Worm (Caenorhabditis elegans) whole organism, L1 larva: ENCODE results near the gene abcf-2.
A peak's percentile ranks its signal among the peaks of the same experiment; 100 is the strongest.
"Not testable (repeated sequence)": the region's sequence is repeated elsewhere in the genome, so short reads cannot be mapped to it uniquely, and the experiment has no call there.

Experiments used
- C16A3.4 ChIP-seq: fragments of 150-350 bp; optimal IDR thresholded peaks from 2 replicates; lab custom pipeline; 2014; ENCODE audit warnings: missing biosample characterization, missing genetic modification characterization
- C34B4.2 ChIP-seq: sonication (generic microtip); optimal IDR thresholded peaks from 2 replicates; lab custom pipeline; 2017; ENCODE audit warnings: mild to moderate bottlenecking, missing genetic modification characterization, missing compliant biosample characterization
- Y116A8C.19 ChIP-seq: sonication (generic microtip); optimal IDR thresholded peaks from 2 replicates; lab custom pipeline; 2016; ENCODE audit warnings: missing compliant biosample characterization, missing genetic modification characterization, borderline replicate concordance
- ceh-8 ChIP-seq: fragments of 200-800 bp; sonication (Bioruptor generic); optimal IDR thresholded peaks from 2 replicates; lab custom pipeline; 2018; ENCODE audit warnings: mild to moderate bottlenecking, missing genetic modification characterization, moderate library complexity, missing compliant biosample characterization
- ceh-90 ChIP-seq: sonication (generic microtip); optimal IDR thresholded peaks from 2 replicates; lab custom pipeline; 2016; ENCODE audit warnings: missing genetic modification characterization, missing compliant biosample characterization
- ces-1 ChIP-seq: fragments of 150-350 bp; optimal IDR thresholded peaks from 2 replicates; lab custom pipeline; 2014; ENCODE audit warnings: missing biosample characterization, missing genetic modification reagents, missing genetic modification characterization
- dpl-1 ChIP-seq, 3 experiments: fragments of 150-350 bp in 2 of 3; sonication (generic microtip) in 1 of 3; optimal IDR thresholded peaks; 2 replicates each; lab custom pipeline; 2014 to 2017; ENCODE audit warnings: missing biosample characterization in 3 of 3, missing genetic modification characterization in 3 of 3, missing genetic modification reagents in 3 of 3
- efl-1 ChIP-seq, 4 experiments: fragments of 150-350 bp; optimal IDR thresholded peaks in 3 of 4; peaks in 1 of 4; 1 replicate in 1 of 4; 2 replicates in 3 of 4; lab custom pipeline; 2014; ENCODE audit warnings: missing biosample characterization in 2 of 4, missing genetic modification characterization in 2 of 4, missing genetic modification reagents in 2 of 4
- efl-3 ChIP-seq: fragments of 200-800 bp; sonication (Bioruptor generic); optimal IDR thresholded peaks from 2 replicates; lab custom pipeline; 2018; ENCODE audit warnings: mild to moderate bottlenecking, missing genetic modification characterization, missing compliant biosample characterization
- egl-27 ChIP-seq, 2 experiments: fragments of 150-350 bp in 1 of 2; sonication (generic microtip); optimal IDR thresholded peaks; 3 replicates each; lab custom pipeline; 2017 to 2018; ENCODE audit warnings: missing biosample characterization in 2 of 2, missing genetic modification characterization in 2 of 2, missing genetic modification reagents in 2 of 2
- elt-3 ChIP-seq, 6 experiments: fragments of 150-350 bp in 1 of 6; sonication (generic microtip); optimal IDR thresholded peaks; 2 replicates each; lab custom pipeline; 2017 to 2018; ENCODE audit warnings: missing biosample characterization in 6 of 6, missing genetic modification characterization in 6 of 6, inconsistent platforms in 1 of 6
- ets-5 ChIP-seq: fragments of 200-800 bp; sonication (Bioruptor generic); IDR thresholded peaks from 2 replicates; pipeline ENCODE4 v1.3.6; 2022; ENCODE audit warnings: missing genetic modification characterization, missing compliant biosample characterization
- fkh-10 ChIP-seq: sonication (generic microtip); optimal IDR thresholded peaks from 2 replicates; lab custom pipeline; 2017; ENCODE audit warnings: missing biosample characterization, missing genetic modification reagents, missing genetic modification characterization
- fkh-4 ChIP-seq: sonication (generic microtip); optimal IDR thresholded peaks from 2 replicates; lab custom pipeline; 2016; ENCODE audit warnings: missing compliant biosample characterization, missing genetic modification characterization, borderline replicate concordance
- fkh-8 ChIP-seq: sonication (generic microtip); optimal IDR thresholded peaks from 2 replicates; lab custom pipeline; 2016; ENCODE audit warnings: mild to moderate bottlenecking, missing genetic modification characterization, missing compliant biosample characterization
- fos-1 ChIP-seq: fragments of 150-350 bp; optimal IDR thresholded peaks from 2 replicates; lab custom pipeline; 2014; ENCODE audit warnings: missing biosample characterization, missing genetic modification characterization
- hlh-17 ChIP-seq: fragments of 200-800 bp; sonication (Bioruptor generic); optimal IDR thresholded peaks from 2 replicates; lab custom pipeline; 2018; ENCODE audit warnings: missing genetic modification characterization, mild to moderate bottlenecking, missing compliant biosample characterization, moderate library complexity, borderline replicate concordance
- isw-1 ChIP-seq: fragments of 200-800 bp; sonication (Bioruptor generic); IDR thresholded peaks from 2 replicates; pipeline ENCODE4 v1.3.6; 2022; ENCODE audit warnings: missing genetic modification characterization, missing compliant biosample characterization
- lin-13 ChIP-seq: fragments of 150-350 bp; optimal IDR thresholded peaks from 2 replicates; lab custom pipeline; 2014; ENCODE audit warnings: missing biosample characterization, missing genetic modification reagents, missing genetic modification characterization
- lin-14 ChIP-seq: fragments of 200-800 bp; sonication (Bioruptor generic); optimal IDR thresholded peaks from 2 replicates; lab custom pipeline; 2018; ENCODE audit warnings: mild to moderate bottlenecking, missing genetic modification characterization, moderate library complexity, missing compliant biosample characterization
- lin-15B ChIP-seq: fragments of 150-350 bp; sonication (generic microtip); optimal IDR thresholded peaks from 3 replicates; lab custom pipeline; 2014; ENCODE audit warnings: missing biosample characterization, missing genetic modification characterization
- lin-35 ChIP-seq, 2 experiments: fragments of 150-350 bp; optimal IDR thresholded peaks; 2 replicates each; lab custom pipeline; 2014; ENCODE audit warnings: missing biosample characterization in 2 of 2, missing genetic modification characterization in 2 of 2, missing genetic modification reagents in 2 of 2
- lin-39 ChIP-seq: fragments of 150-350 bp; optimal IDR thresholded peaks from 2 replicates; lab custom pipeline; 2014; ENCODE audit warnings: missing biosample characterization, missing genetic modification reagents, missing genetic modification characterization
- lsy-2 ChIP-seq, 2 experiments: fragments of 150-350 bp; optimal IDR thresholded peaks; 2 replicates each; lab custom pipeline; 2014; ENCODE audit warnings: missing biosample characterization in 2 of 2, missing genetic modification characterization in 2 of 2
- mdl-1 ChIP-seq, 2 experiments: fragments of 150-350 bp; optimal IDR thresholded peaks; 2 replicates each; lab custom pipeline; 2014 to 2017; ENCODE audit warnings: missing biosample characterization in 2 of 2, missing genetic modification characterization in 2 of 2, inconsistent platforms in 1 of 2
- mef-2 ChIP-seq: fragments of 150-350 bp; optimal IDR thresholded peaks from 2 replicates; lab custom pipeline; 2014; ENCODE audit warnings: missing biosample characterization, missing genetic modification characterization
- nhr-77 ChIP-seq: fragments of 150-350 bp; optimal IDR thresholded peaks from 2 replicates; lab custom pipeline; 2014; ENCODE audit warnings: missing biosample characterization, missing genetic modification characterization
- rnt-1 ChIP-seq: sonication (generic microtip); optimal IDR thresholded peaks from 2 replicates; lab custom pipeline; 2016; ENCODE audit warnings: mild to moderate bottlenecking, missing genetic modification characterization, moderate library complexity, missing compliant biosample characterization
- sox-4 ChIP-seq: sonication (generic microtip); optimal IDR thresholded peaks from 2 replicates; lab custom pipeline; 2016; ENCODE audit warnings: missing genetic modification characterization, missing compliant biosample characterization
- tbx-2 ChIP-seq: sonication (generic microtip); optimal IDR thresholded peaks from 2 replicates; lab custom pipeline; 2016; ENCODE audit warnings: missing genetic modification characterization, missing compliant biosample characterization
- unc-62 ChIP-seq: fragments of 150-350 bp; optimal IDR thresholded peaks from 2 replicates; lab custom pipeline; 2014; ENCODE audit warnings: missing biosample characterization, missing genetic modification reagents, missing genetic modification characterization
- unc-98 ChIP-seq: fragments of 200-800 bp; sonication (Bioruptor generic); IDR thresholded peaks from 2 replicates; pipeline ENCODE4 v1.3.6; 2022; ENCODE audit warnings: missing genetic modification characterization, missing compliant biosample characterization
- xbp-1 ChIP-seq: sonication (generic microtip); optimal IDR thresholded peaks from 2 replicates; lab custom pipeline; 2016; ENCODE audit warnings: missing genetic modification characterization, missing compliant biosample characterization
- zag-1 ChIP-seq: fragments of 150-350 bp; optimal IDR thresholded peaks from 2 replicates; lab custom pipeline; 2014; ENCODE audit warnings: missing biosample characterization, missing genetic modification characterization
- zip-4 ChIP-seq: fragments of 200-800 bp; sonication (Bioruptor generic); optimal IDR thresholded peaks from 2 replicates; lab custom pipeline; 2018; ENCODE audit warnings: mild to moderate bottlenecking, missing genetic modification characterization, moderate library complexity, missing compliant biosample characterization
- ztf-4 ChIP-seq: fragments of 150-350 bp; optimal IDR thresholded peaks from 2 replicates; lab custom pipeline; 2014; ENCODE audit warnings: missing biosample characterization, missing genetic modification characterization

Gene abcf-2

DNA sequence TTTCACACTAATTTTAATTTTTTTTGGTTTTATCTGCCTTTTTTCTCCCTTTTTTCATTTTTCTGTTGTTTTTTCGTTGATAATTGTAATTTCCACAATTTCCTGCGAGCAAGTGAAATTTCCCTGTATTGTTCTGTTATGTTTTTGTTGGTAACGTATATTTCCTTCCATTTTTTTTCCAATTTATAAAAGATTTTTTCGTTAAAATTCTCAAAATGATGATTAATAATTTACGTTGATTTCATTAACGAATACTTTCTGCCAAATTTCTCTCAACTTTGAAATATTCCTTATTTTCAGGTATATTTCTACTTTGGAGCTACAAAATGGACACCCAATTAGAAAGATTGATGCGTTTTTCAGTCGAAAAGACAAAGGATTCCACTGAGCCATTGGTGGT lies 40.5 kb upstream of the abcf-2 start, which contains the start of gene T28A8.8:
Gene T28A8.8, plus strand, starts transcription at position 301 of the 400 bp plus-strand sequence.
- no peak for TF ChIP-seq ceh-8 (GFP tag; lab: Kevin White, UChicago)
- TF ChIP-seq lin-13: no peak
- TF ChIP-seq rnt-1 (tag; lab: Kevin White, UChicago): no peak
- TF ChIP-seq efl-3 (GFP tag; lab: Kevin White, UChicago): no peak
- TF ChIP-seq ets-5 (GFP tag; lab: Robert Waterston, UW): no peak
- no peak for TF ChIP-seq lin-35 (GFP tag; optimal IDR thresholded peaks at IDR 0.05; lab: Kevin White, UChicago)
- TF ChIP-seq zip-4 (GFP tag; lab: Kevin White, UChicago): no peak
- TF ChIP-seq C34B4.2 (tag; lab: Kevin White, UChicago): no peak
- no peak for TF ChIP-seq ztf-4 (tag; lab: Kevin White, UChicago)
- TF ChIP-seq ces-1 (GFP tag; lab: Kevin White, UChicago): no peak
- TF ChIP-seq Y116A8C.19 (tag; lab: Kevin White, UChicago): no peak
- no peak for TF ChIP-seq lin-14 (GFP tag; lab: Kevin White, UChicago)
- TF ChIP-seq elt-3 (tag; optimal IDR thresholded peaks at IDR 0.05; lab: Kevin White, UChicago): no peak
- no peak for TF ChIP-seq isw-1
- TF ChIP-seq hlh-17 (GFP tag; lab: Kevin White, UChicago): no peak
- no peak for TF ChIP-seq mdl-1 (tag; optimal IDR thresholded peaks at IDR 0.05; lab: Kevin White, UChicago)
- TF ChIP-seq unc-98 (GFP tag; lab: Robert Waterston, UW): no peak
- no peak for TF ChIP-seq dpl-1 (GFP tag; optimal IDR thresholded peaks at IDR 0.05; lab: Kevin White, UChicago)
- TF ChIP-seq fkh-4: no peak
- TF ChIP-seq lin-15B (tag; lab: Kevin White, UChicago): no peak

DNA sequence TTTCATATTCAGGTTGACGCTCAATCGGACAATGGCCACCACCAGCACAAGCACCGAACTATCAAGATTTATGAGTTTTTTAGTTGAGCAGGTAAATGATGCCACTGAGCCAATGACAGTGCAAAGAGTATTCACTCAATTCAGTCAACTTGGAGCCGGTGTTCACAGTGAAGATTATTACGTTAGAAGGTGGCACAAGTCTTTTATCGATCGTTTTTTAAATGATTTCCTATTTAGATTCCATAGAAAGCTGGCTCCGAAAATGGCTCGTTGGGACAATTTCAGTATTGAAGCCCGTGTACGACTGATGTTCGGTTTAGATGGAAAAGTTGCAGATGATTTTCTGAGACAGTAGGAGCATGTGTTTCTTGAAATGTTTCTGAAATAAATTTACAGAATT lies 39.6 kb upstream of the abcf-2 start, which contains the start of gene T28A8.5:
Gene T28A8.5, plus strand, starts transcription at position 32 of the 400 bp plus-strand sequence.
- no peak for TF ChIP-seq C34B4.2 (tag; lab: Kevin White, UChicago)
- TF ChIP-seq zag-1 (tag; lab: Kevin White, UChicago): no peak
- no peak for TF ChIP-seq tbx-2 (tag; lab: Kevin White, UChicago)
- no peak for TF ChIP-seq xbp-1 (tag; lab: Kevin White, UChicago)
- no peak for TF ChIP-seq efl-1 (optimal IDR thresholded peaks at IDR 0.05; lab: Kevin White, UChicago)
- peak in 1 of 2 experiments; percentile 84 for TF ChIP-seq efl-1 (GFP tag; optimal IDR thresholded peaks at IDR 0.05 in 1 of 2; lab: Kevin White, UChicago)
- TF ChIP-seq egl-27 (tag; optimal IDR thresholded peaks at IDR 0.05; lab: Kevin White, UChicago): no peak
- TF ChIP-seq, all 84 proteins: peak for 1

DNA sequence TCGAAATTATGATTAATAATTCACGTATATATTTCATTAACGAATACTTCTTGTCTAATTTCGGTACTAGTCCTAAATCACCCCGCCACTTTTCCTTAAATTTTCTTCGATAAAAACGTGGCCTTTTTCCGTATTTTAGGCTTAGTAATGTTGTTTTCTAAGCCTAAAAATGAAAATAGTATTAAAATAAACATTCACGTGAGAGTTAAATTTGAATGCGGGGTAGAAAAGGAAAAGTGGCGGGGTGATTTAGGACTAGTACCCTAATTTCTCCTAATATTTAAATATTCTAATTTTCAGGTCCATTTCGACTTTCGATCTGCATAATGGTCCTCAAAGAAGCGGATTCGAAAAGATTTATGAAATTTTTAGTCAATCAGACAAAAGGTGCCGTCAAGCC lies 36.9 kb upstream of the abcf-2 start, which contains the start of gene T28A8.6:
Gene T28A8.6, plus strand, starts transcription at position 301 of the 400 bp plus-strand sequence.
- TF ChIP-seq fos-1, ztf-4, zag-1 (tag; lab: Kevin White, UChicago): not testable (repeated sequence)

DNA sequence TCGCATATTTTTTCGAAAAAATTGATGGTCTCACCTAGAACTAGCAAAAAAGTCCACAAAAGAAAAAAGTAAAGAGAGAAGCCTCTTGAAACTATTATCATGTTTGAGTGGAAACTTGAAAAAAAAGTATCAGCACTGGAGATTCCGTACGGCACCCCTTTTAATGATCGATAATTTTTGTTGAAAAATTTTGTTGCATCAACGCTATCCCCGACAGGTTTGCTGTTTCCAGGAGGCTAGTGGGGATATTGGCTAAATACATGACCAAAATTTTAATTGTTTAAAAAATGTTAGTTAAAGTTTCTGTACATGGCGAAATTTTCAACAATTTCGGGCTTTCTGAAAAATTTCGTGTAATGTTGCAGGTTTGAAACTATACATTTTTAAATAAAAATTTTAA lies 33.5 kb upstream of the abcf-2 start, which contains the start of gene T28A8.2:
Gene T28A8.2, minus strand, starts transcription at position 101 of the 400 bp plus-strand sequence.
- TF ChIP-seq unc-62 (GFP tag; lab: Kevin White, UChicago) (no peak), ceh-8 (GFP tag; lab: Kevin White, UChicago) (no peak)

DNA sequence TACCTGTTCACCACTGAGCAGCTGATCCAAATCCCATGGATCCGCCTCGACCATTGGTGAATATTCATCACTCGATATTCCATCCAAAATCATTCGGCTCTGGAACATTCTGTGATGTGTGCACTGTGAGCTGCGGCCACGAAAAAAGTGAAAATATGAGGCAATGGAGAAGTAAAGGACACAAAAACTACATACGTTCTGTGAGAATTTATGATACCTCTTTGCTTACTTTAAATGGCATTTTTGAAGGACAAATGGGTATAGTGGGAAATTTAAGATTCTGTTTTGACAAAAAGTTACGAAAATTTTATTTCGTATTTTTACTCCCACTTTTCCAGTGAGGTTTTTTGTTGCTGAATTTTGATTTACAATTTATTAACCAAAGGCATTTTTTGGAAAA lies 30.3 kb upstream of the abcf-2 start, which contains the start of gene twk-40:
Gene twk-40, minus strand, starts transcription at position 101 of the 400 bp plus-strand sequence.
- TF ChIP-seq mef-2: no peak
- TF ChIP-seq ceh-90 (tag; lab: Kevin White, UChicago): no peak
- no peak for TF ChIP-seq lsy-2 (tag; optimal IDR thresholded peaks at IDR 0.05; lab: Kevin White, UChicago)
- TF ChIP-seq fkh-8 (tag; lab: Kevin White, UChicago): no peak
- TF ChIP-seq C16A3.4: no peak
- TF ChIP-seq lin-39 (tag; lab: Kevin White, UChicago): no peak
- no peak for TF ChIP-seq sox-4 (tag; lab: Kevin White, UChicago)
- no peak for TF ChIP-seq nhr-77
- TF ChIP-seq fkh-10 (GFP tag; lab: Kevin White, UChicago): no peak
